Worm (Caenorhabditis elegans) whole organism, L1 larva: ENCODE results near the gene erp-44.3.
A peak's percentile ranks its signal among the peaks of the same experiment; 100 is the strongest.

Experiments
- C16A3.4 ChIP-seq: fragments of 150-350 bp; optimal IDR thresholded peaks from 2 replicates; lab custom pipeline; 2014; ENCODE audit warnings: missing biosample characterization, missing genetic modification characterization
- F16B12.6 ChIP-seq: fragments of 150-350 bp; optimal IDR thresholded peaks from 2 replicates; lab custom pipeline; 2014; ENCODE audit warnings: missing biosample characterization, missing genetic modification characterization
- Y116A8C.19 ChIP-seq: sonication (generic microtip); optimal IDR thresholded peaks from 2 replicates; lab custom pipeline; 2016; ENCODE audit warnings: missing compliant biosample characterization, missing genetic modification characterization, borderline replicate concordance
- aha-1 ChIP-seq: fragments of 150-350 bp; optimal IDR thresholded peaks from 2 replicates; lab custom pipeline; 2014; ENCODE audit warnings: missing biosample characterization, missing genetic modification characterization
- alr-1 ChIP-seq: fragments of 200-800 bp; sonication (Bioruptor generic); optimal IDR thresholded peaks from 2 replicates; lab custom pipeline; 2018; ENCODE audit warnings: borderline replicate concordance, mild to moderate bottlenecking, missing genetic modification characterization, missing compliant biosample characterization
- ama-1 ChIP-seq: fragments of 150-350 bp; optimal IDR thresholded peaks from 2 replicates; lab custom pipeline; 2014
- blmp-1 ChIP-seq: fragments of 150-350 bp; optimal IDR thresholded peaks from 2 replicates; lab custom pipeline; 2014; ENCODE audit warnings: missing biosample characterization, missing genetic modification characterization
- ceh-82 ChIP-seq, 3 experiments: fragments of 150-350 bp in 1 of 3; sonication (generic microtip) in 2 of 3; optimal IDR thresholded peaks; 2 replicates each; lab custom pipeline; 2014 to 2017; ENCODE audit warnings: missing biosample characterization in 3 of 3, missing genetic modification characterization in 3 of 3
- ceh-88 ChIP-seq: fragments of 200-800 bp; sonication (Bioruptor generic); IDR thresholded peaks from 2 replicates; pipeline ENCODE4 v1.3.6; 2022; ENCODE audit warnings: missing genetic modification characterization, missing compliant biosample characterization
- dpl-1 ChIP-seq, 3 experiments: fragments of 150-350 bp in 2 of 3; sonication (generic microtip) in 1 of 3; optimal IDR thresholded peaks; 2 replicates each; lab custom pipeline; 2014 to 2017; ENCODE audit warnings: missing biosample characterization in 3 of 3, missing genetic modification characterization in 3 of 3, missing genetic modification reagents in 3 of 3
- dsc-1 ChIP-seq: sonication (generic microtip); optimal IDR thresholded peaks from 2 replicates; lab custom pipeline; 2016; ENCODE audit warnings: mild to moderate bottlenecking, missing genetic modification characterization, missing compliant biosample characterization
- efl-1 ChIP-seq, 4 experiments: fragments of 150-350 bp; optimal IDR thresholded peaks in 3 of 4; peaks in 1 of 4; 1 replicate in 1 of 4; 2 replicates in 3 of 4; lab custom pipeline; 2014; ENCODE audit warnings: missing biosample characterization in 2 of 4, missing genetic modification characterization in 2 of 4, missing genetic modification reagents in 2 of 4
- elt-2 ChIP-seq: sonication (generic microtip); optimal IDR thresholded peaks from 2 replicates; lab custom pipeline; 2016; ENCODE audit warnings: missing genetic modification characterization, mild to moderate bottlenecking, inconsistent platforms, missing compliant biosample characterization, missing genetic modification reagents
- elt-3 ChIP-seq, 6 experiments: fragments of 150-350 bp in 1 of 6; sonication (generic microtip); optimal IDR thresholded peaks; 2 replicates each; lab custom pipeline; 2017 to 2018; ENCODE audit warnings: missing biosample characterization in 6 of 6, missing genetic modification characterization in 6 of 6, inconsistent platforms in 1 of 6
- ets-5 ChIP-seq: fragments of 200-800 bp; sonication (Bioruptor generic); IDR thresholded peaks from 2 replicates; pipeline ENCODE4 v1.3.6; 2022; ENCODE audit warnings: missing genetic modification characterization, missing compliant biosample characterization
- fkh-10 ChIP-seq: sonication (generic microtip); optimal IDR thresholded peaks from 2 replicates; lab custom pipeline; 2017; ENCODE audit warnings: missing biosample characterization, missing genetic modification reagents, missing genetic modification characterization
- fkh-4 ChIP-seq: sonication (generic microtip); optimal IDR thresholded peaks from 2 replicates; lab custom pipeline; 2016; ENCODE audit warnings: missing compliant biosample characterization, missing genetic modification characterization, borderline replicate concordance
- fkh-8 ChIP-seq: sonication (generic microtip); optimal IDR thresholded peaks from 2 replicates; lab custom pipeline; 2016; ENCODE audit warnings: mild to moderate bottlenecking, missing genetic modification characterization, missing compliant biosample characterization
- irx-1 ChIP-seq: sonication (generic microtip); optimal IDR thresholded peaks from 2 replicates; lab custom pipeline; 2016; ENCODE audit warnings: missing genetic modification characterization, missing compliant biosample characterization
- isw-1 ChIP-seq: fragments of 200-800 bp; sonication (Bioruptor generic); IDR thresholded peaks from 2 replicates; pipeline ENCODE4 v1.3.6; 2022; ENCODE audit warnings: missing genetic modification characterization, missing compliant biosample characterization
- lin-13 ChIP-seq: fragments of 150-350 bp; optimal IDR thresholded peaks from 2 replicates; lab custom pipeline; 2014; ENCODE audit warnings: missing biosample characterization, missing genetic modification reagents, missing genetic modification characterization
- lin-14 ChIP-seq: fragments of 200-800 bp; sonication (Bioruptor generic); optimal IDR thresholded peaks from 2 replicates; lab custom pipeline; 2018; ENCODE audit warnings: mild to moderate bottlenecking, missing genetic modification characterization, moderate library complexity, missing compliant biosample characterization
- lin-35 ChIP-seq, 2 experiments: fragments of 150-350 bp; optimal IDR thresholded peaks; 2 replicates each; lab custom pipeline; 2014; ENCODE audit warnings: missing biosample characterization in 2 of 2, missing genetic modification characterization in 2 of 2, missing genetic modification reagents in 2 of 2
- lin-39 ChIP-seq: fragments of 150-350 bp; optimal IDR thresholded peaks from 2 replicates; lab custom pipeline; 2014; ENCODE audit warnings: missing biosample characterization, missing genetic modification reagents, missing genetic modification characterization
- lir-3 ChIP-seq: sonication (generic microtip); optimal IDR thresholded peaks from 2 replicates; lab custom pipeline; 2016; ENCODE audit warnings: mild to moderate bottlenecking, missing genetic modification characterization, moderate library complexity, missing compliant biosample characterization; ENCODE audit not compliant: poor library complexity
- lsy-2 ChIP-seq, 2 experiments: fragments of 150-350 bp; optimal IDR thresholded peaks; 2 replicates each; lab custom pipeline; 2014; ENCODE audit warnings: missing biosample characterization in 2 of 2, missing genetic modification characterization in 2 of 2
- nhr-12 ChIP-seq: sonication (generic microtip); optimal IDR thresholded peaks from 2 replicates; lab custom pipeline; 2017; ENCODE audit warnings: missing biosample characterization, missing genetic modification characterization
- nhr-19 ChIP-seq: fragments of 200-800 bp; sonication (Bioruptor generic); conservative IDR thresholded peaks from 2 replicates; pipeline ENCODE4 v1.3.6; 2022; ENCODE audit warnings: missing genetic modification characterization, missing compliant biosample characterization
- nhr-20 ChIP-seq: sonication (generic microtip); optimal IDR thresholded peaks from 2 replicates; lab custom pipeline; 2016; ENCODE audit warnings: mild to moderate bottlenecking, missing genetic modification characterization, missing compliant biosample characterization
- nhr-237 ChIP-seq: fragments of 150-350 bp; optimal IDR thresholded peaks from 2 replicates; lab custom pipeline; 2014; ENCODE audit warnings: missing biosample characterization, missing genetic modification characterization
- nhr-28 ChIP-seq: fragments of 150-350 bp; optimal IDR thresholded peaks from 2 replicates; lab custom pipeline; 2014; ENCODE audit warnings: missing biosample characterization, missing genetic modification characterization
- nhr-47 ChIP-seq: sonication (generic microtip); optimal IDR thresholded peaks from 2 replicates; lab custom pipeline; 2016; ENCODE audit warnings: mild to moderate bottlenecking, missing genetic modification characterization, moderate library complexity, missing compliant biosample characterization
- nhr-77 ChIP-seq: fragments of 150-350 bp; optimal IDR thresholded peaks from 2 replicates; lab custom pipeline; 2014; ENCODE audit warnings: missing biosample characterization, missing genetic modification characterization
- pax-3 ChIP-seq: fragments of 200-800 bp; sonication (Bioruptor generic); optimal IDR thresholded peaks from 2 replicates; lab custom pipeline; 2018; ENCODE audit warnings: mild to moderate bottlenecking, missing genetic modification characterization, moderate library complexity, missing compliant biosample characterization
- rnt-1 ChIP-seq: sonication (generic microtip); optimal IDR thresholded peaks from 2 replicates; lab custom pipeline; 2016; ENCODE audit warnings: mild to moderate bottlenecking, missing genetic modification characterization, moderate library complexity, missing compliant biosample characterization
- skn-1 ChIP-seq: fragments of 150-350 bp; optimal IDR thresholded peaks from 2 replicates; lab custom pipeline; 2014; ENCODE audit warnings: missing biosample characterization, missing genetic modification characterization
- snpc-4 ChIP-seq: fragments of 150-350 bp; optimal IDR thresholded peaks from 2 replicates; lab custom pipeline; 2014; ENCODE audit warnings: missing biosample characterization, missing genetic modification characterization
- snu-23 ChIP-seq: sonication (generic microtip); optimal IDR thresholded peaks from 2 replicates; lab custom pipeline; 2016; ENCODE audit warnings: missing genetic modification characterization, missing compliant biosample characterization
- sox-4 ChIP-seq: sonication (generic microtip); optimal IDR thresholded peaks from 2 replicates; lab custom pipeline; 2016; ENCODE audit warnings: missing genetic modification characterization, missing compliant biosample characterization
- sup-37 ChIP-seq: fragments of 200-800 bp; sonication (Bioruptor generic); optimal IDR thresholded peaks from 2 replicates; lab custom pipeline; 2018; ENCODE audit warnings: mild to moderate bottlenecking, missing genetic modification characterization, missing compliant biosample characterization
- tbx-2 ChIP-seq: sonication (generic microtip); optimal IDR thresholded peaks from 2 replicates; lab custom pipeline; 2016; ENCODE audit warnings: missing genetic modification characterization, missing compliant biosample characterization
- tlp-1 ChIP-seq: fragments of 150-350 bp; optimal IDR thresholded peaks from 2 replicates; lab custom pipeline; 2014; ENCODE audit warnings: missing biosample characterization, missing genetic modification characterization
- unc-130 ChIP-seq: fragments of 150-350 bp; optimal IDR thresholded peaks from 2 replicates; lab custom pipeline; 2017; ENCODE audit warnings: missing biosample characterization, missing genetic modification characterization, inconsistent platforms
- unc-98 ChIP-seq: fragments of 200-800 bp; sonication (Bioruptor generic); IDR thresholded peaks from 2 replicates; pipeline ENCODE4 v1.3.6; 2022; ENCODE audit warnings: missing genetic modification characterization, missing compliant biosample characterization
- xbp-1 ChIP-seq: sonication (generic microtip); optimal IDR thresholded peaks from 2 replicates; lab custom pipeline; 2016; ENCODE audit warnings: missing genetic modification characterization, missing compliant biosample characterization
- zag-1 ChIP-seq: fragments of 150-350 bp; optimal IDR thresholded peaks from 2 replicates; lab custom pipeline; 2014; ENCODE audit warnings: missing biosample characterization, missing genetic modification characterization
- zip-4 ChIP-seq: fragments of 200-800 bp; sonication (Bioruptor generic); optimal IDR thresholded peaks from 2 replicates; lab custom pipeline; 2018; ENCODE audit warnings: mild to moderate bottlenecking, missing genetic modification characterization, moderate library complexity, missing compliant biosample characterization
- ztf-11 ChIP-seq, 2 experiments: sonication (generic microtip); optimal IDR thresholded peaks; 2 replicates each; lab custom pipeline; 2016 to 2017; ENCODE audit warnings: missing genetic modification characterization in 2 of 2, missing biosample characterization in 1 of 2, missing compliant biosample characterization in 1 of 2
- ztf-4 ChIP-seq: fragments of 150-350 bp; optimal IDR thresholded peaks from 2 replicates; lab custom pipeline; 2014; ENCODE audit warnings: missing biosample characterization, missing genetic modification characterization

erp-44.3 gene

ce11 chrIV:8133536-8133935 is 11.1 kb downstream of the erp-44.3 start, which contains the start of gene sph-1 (continued):
- TF ChIP-seq efl-1 (optimal IDR thresholded peaks at IDR 0.05; lab: Kevin White, UChicago): peak in 1 of 2 experiments; percentile 9
- TF ChIP-seq efl-1 (GFP tag; optimal IDR thresholded peaks at IDR 0.05 in 1 of 2; lab: Kevin White, UChicago): peak in 1 of 2 experiments; percentile 89
- peak; percentile 49 for TF ChIP-seq elt-2 (tag; lab: Kevin White, UChicago)
- no peak for TF ChIP-seq ceh-88 (GFP tag; lab: Robert Waterston, UW)
- no peak for TF ChIP-seq ama-1 (lab: Kevin White, UChicago)
- TF ChIP-seq sox-4 (tag; lab: Kevin White, UChicago): no peak
- TF ChIP-seq dpl-1 (GFP tag; optimal IDR thresholded peaks at IDR 0.05; lab: Kevin White, UChicago): no peak
- no peak for TF ChIP-seq fkh-8 (tag; lab: Kevin White, UChicago)
- TF ChIP-seq ztf-11 (tag; optimal IDR thresholded peaks at IDR 0.05; lab: Kevin White, UChicago): no peak
- peak; percentile 52 for TF ChIP-seq snu-23 (GFP tag; lab: Kevin White, UChicago)
- TF ChIP-seq xbp-1: no peak
- no peak for TF ChIP-seq zip-4 (GFP tag; lab: Kevin White, UChicago)
- no peak for TF ChIP-seq dsc-1 (tag; lab: Kevin White, UChicago)
- no peak for TF ChIP-seq isw-1 (GFP tag; lab: Robert Waterston, UW)
- no peak for TF ChIP-seq zag-1 (tag; lab: Kevin White, UChicago)
- no peak for TF ChIP-seq tbx-2 (tag; lab: Kevin White, UChicago)
- no peak for TF ChIP-seq nhr-237
- TF ChIP-seq nhr-12 (tag; lab: Kevin White, UChicago): no peak
- no peak for TF ChIP-seq lir-3 (tag; lab: Kevin White, UChicago)
- TF ChIP-seq Y116A8C.19: no peak
- no peak for TF ChIP-seq lin-39 (tag; lab: Kevin White, UChicago)
- no peak for TF ChIP-seq pax-3 (tag; lab: Kevin White, UChicago)
- TF ChIP-seq nhr-28 (tag; lab: Kevin White, UChicago): no peak
- no peak for TF ChIP-seq ets-5 (GFP tag; lab: Robert Waterston, UW)
- no peak for TF ChIP-seq fkh-4 (tag; lab: Kevin White, UChicago)
- TF ChIP-seq aha-1 (tag; lab: Kevin White, UChicago): no peak
- TF ChIP-seq nhr-47 (tag; lab: Kevin White, UChicago): no peak
- no peak for TF ChIP-seq fkh-10 (GFP tag; lab: Kevin White, UChicago)
- TF ChIP-seq sup-37 (GFP tag; lab: Kevin White, UChicago): no peak
- TF ChIP-seq lin-35 (GFP tag; optimal IDR thresholded peaks at IDR 0.05; lab: Kevin White, UChicago): peak in 1 of 2 experiments; percentile 48
- no peak for TF ChIP-seq ztf-4
- TF ChIP-seq nhr-19 (GFP tag; lab: Robert Waterston, UW): no peak
- TF ChIP-seq, all 84 proteins: peak for 13

DNA sequence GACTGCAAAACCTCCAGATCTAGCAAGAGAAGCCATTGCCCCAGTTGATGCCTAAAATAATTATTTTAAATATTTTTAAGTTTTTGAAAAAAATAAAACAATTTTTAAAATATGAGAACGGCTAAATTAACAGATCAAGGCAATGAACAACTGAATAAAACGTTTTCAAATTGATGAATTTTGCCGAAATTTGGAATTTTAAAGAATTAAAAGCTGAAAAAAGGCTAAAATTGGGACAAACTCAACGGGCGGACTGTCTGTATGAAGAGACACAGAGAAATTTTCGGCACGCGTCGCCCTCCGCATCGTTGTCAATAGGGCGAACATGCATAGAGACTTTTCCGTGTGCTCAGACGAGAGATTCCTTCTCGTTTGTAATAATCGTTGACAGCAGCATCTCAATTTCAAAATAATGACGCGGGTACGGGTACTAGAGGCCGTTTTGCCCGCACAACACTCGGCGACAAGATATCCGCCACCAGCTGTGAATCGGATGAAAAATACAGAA is 13.6 kb downstream of the erp-44.3 start, which contains the start of the genes isp-1 and islo-1:
Gene isp-1, minus strand, starts transcription at position 51 of the 508 bp plus-strand sequence.
Gene islo-1, plus strand, starts transcription at position 385 of the 508 bp plus-strand sequence.
- TF ChIP-seq isw-1 (GFP tag; lab: Robert Waterston, UW): peak; percentile 8; the same call in 1 of the 2 replicates
- peak; percentile 33 for TF ChIP-seq unc-130 (tag; lab: Kevin White, UChicago)
- TF ChIP-seq elt-3 (tag; optimal IDR thresholded peaks at IDR 0.05; lab: Kevin White, UChicago): peak in 1 of 6 experiments; percentile 4
- peak; percentile 24 for TF ChIP-seq F16B12.6
- TF ChIP-seq lir-3 (tag; lab: Kevin White, UChicago): no peak
- no peak for TF ChIP-seq sup-37 (GFP tag; lab: Kevin White, UChicago)
- peak; percentile 56 for TF ChIP-seq rnt-1 (tag; lab: Kevin White, UChicago)
- TF ChIP-seq snu-23 (GFP tag; lab: Kevin White, UChicago): peak; percentile 60
- TF ChIP-seq C16A3.4 (tag; lab: Kevin White, UChicago): peak; percentile 74
- TF ChIP-seq tlp-1 (tag; lab: Kevin White, UChicago): no peak
- TF ChIP-seq unc-98: no peak
- no peak for TF ChIP-seq alr-1 (tag; lab: Kevin White, UChicago)
- TF ChIP-seq ceh-82 (tag; optimal IDR thresholded peaks at IDR 0.05; lab: Kevin White, UChicago): peak in 2 of 3 experiments; percentile 28 to 75
- TF ChIP-seq nhr-28 (tag; lab: Kevin White, UChicago): no peak
- peak; percentile 52 for TF ChIP-seq nhr-20
- TF ChIP-seq snpc-4 (tag; lab: Kevin White, UChicago): peak; percentile 6
- peak; percentile 65 for TF ChIP-seq lin-14 (GFP tag; lab: Kevin White, UChicago)
- no peak for TF ChIP-seq fkh-4 (tag; lab: Kevin White, UChicago)
- TF ChIP-seq lin-39 (tag; lab: Kevin White, UChicago): no peak
- TF ChIP-seq lin-35 (GFP tag; optimal IDR thresholded peaks at IDR 0.05; lab: Kevin White, UChicago): peak; percentile 69 to 77
- peak; percentile 25 to 58 (median 46) for TF ChIP-seq dpl-1 (GFP tag; optimal IDR thresholded peaks at IDR 0.05; lab: Kevin White, UChicago)
- TF ChIP-seq lin-13 (GFP tag; lab: Kevin White, UChicago): peak; percentile 26
- peak; percentile 63 for TF ChIP-seq nhr-77 (tag; lab: Kevin White, UChicago)
- peak; percentile 36 for TF ChIP-seq blmp-1 (tag; lab: Kevin White, UChicago)
- TF ChIP-seq irx-1: peak; percentile 34
- peak; percentile 4 for TF ChIP-seq skn-1 (tag; lab: Kevin White, UChicago)
- TF ChIP-seq lsy-2 (tag; optimal IDR thresholded peaks at IDR 0.05; lab: Kevin White, UChicago): peak; percentile 12 to 82
- TF ChIP-seq zag-1 (tag; lab: Kevin White, UChicago): no peak
- peak; percentile 15 for TF ChIP-seq tbx-2 (tag; lab: Kevin White, UChicago)
